Worm (Caenorhabditis elegans) whole organism, late embryonic: Measurements from ENCODE around the gene F13H10.1.

Experiments used
- C08G9.2 ChIP-seq: sonication (generic microtip); optimal IDR thresholded peaks from 2 replicates; lab custom pipeline; 2016; ENCODE audit warnings: mild to moderate bottlenecking, missing genetic modification characterization, moderate library complexity, missing compliant biosample characterization
- C38D4.7 ChIP-seq: fragments of 200-800 bp; sonication (Bioruptor generic); optimal IDR thresholded peaks from 2 replicates; lab custom pipeline; 2018; ENCODE audit warnings: mild to moderate bottlenecking, missing genetic modification characterization, moderate library complexity, missing compliant biosample characterization
- F13H6.1 ChIP-seq: sonication (generic microtip); optimal IDR thresholded peaks from 2 replicates; lab custom pipeline; 2016; ENCODE audit warnings: missing genetic modification characterization, missing compliant biosample characterization
- ama-1 ChIP-seq: fragments of 150-350 bp; optimal IDR thresholded peaks from 2 replicates; lab custom pipeline; 2014
- ceh-14 ChIP-seq: sonication (generic microtip); optimal IDR thresholded peaks from 2 replicates; lab custom pipeline; 2016; ENCODE audit warnings: missing genotype, missing genetic modification characterization, missing compliant biosample characterization
- ceh-18 ChIP-seq: sonication (generic microtip); optimal IDR thresholded peaks from 2 replicates; lab custom pipeline; 2016; ENCODE audit warnings: missing genetic modification characterization, missing compliant biosample characterization
- ceh-2 ChIP-seq: sonication (generic microtip); optimal IDR thresholded peaks from 2 replicates; lab custom pipeline; 2016; ENCODE audit warnings: missing genotype, missing genetic modification characterization, missing compliant biosample characterization
- ceh-24 ChIP-seq: sonication (generic microtip); optimal IDR thresholded peaks from 2 replicates; lab custom pipeline; 2016; ENCODE audit warnings: mild to moderate bottlenecking, missing genetic modification characterization, missing compliant biosample characterization
- ceh-45 ChIP-seq: fragments of 200-800 bp; sonication (Bioruptor generic); IDR thresholded peaks from 2 replicates; pipeline ENCODE4 v1.3.6; 2022; ENCODE audit warnings: missing genetic modification reagents, missing genetic modification characterization, missing compliant biosample characterization
- ceh-48 ChIP-seq: sonication (generic microtip); optimal IDR thresholded peaks from 2 replicates; lab custom pipeline; 2016; ENCODE audit warnings: missing genetic modification characterization, inconsistent platforms, missing compliant biosample characterization
- dmd-4 ChIP-seq: sonication (generic microtip); optimal IDR thresholded peaks from 2 replicates; lab custom pipeline; 2016; ENCODE audit warnings: borderline replicate concordance, missing genetic modification characterization, missing compliant biosample characterization
- elt-2 ChIP-seq: sonication (generic microtip); optimal IDR thresholded peaks from 2 replicates; lab custom pipeline; 2016; ENCODE audit warnings: missing genetic modification reagents, missing genetic modification characterization, missing compliant biosample characterization
- elt-4 ChIP-seq: sonication (generic microtip); optimal IDR thresholded peaks from 2 replicates; lab custom pipeline; 2016; ENCODE audit warnings: missing genetic modification characterization, missing compliant biosample characterization
- eyg-1 ChIP-seq: sonication (generic microtip); optimal IDR thresholded peaks from 2 replicates; lab custom pipeline; 2016; ENCODE audit warnings: missing genotype, missing genetic modification characterization, missing compliant biosample characterization
- fkh-10 ChIP-seq: fragments of 150-350 bp; optimal IDR thresholded peaks from 2 replicates; lab custom pipeline; 2014; ENCODE audit warnings: missing biosample characterization, missing genetic modification reagents, missing genetic modification characterization
- fkh-6 ChIP-seq: sonication (generic microtip); optimal IDR thresholded peaks from 2 replicates; lab custom pipeline; 2016; ENCODE audit warnings: missing genetic modification characterization, missing compliant biosample characterization
- gmeb-2 ChIP-seq: sonication (generic microtip); optimal IDR thresholded peaks from 2 replicates; lab custom pipeline; 2016; ENCODE audit warnings: missing genetic modification characterization, inconsistent platforms, missing compliant biosample characterization
- hlh-15 ChIP-seq: sonication (generic microtip); optimal IDR thresholded peaks from 2 replicates; lab custom pipeline; 2016; ENCODE audit warnings: missing genetic modification characterization, missing compliant biosample characterization
- hlh-6 ChIP-seq: sonication (generic microtip); optimal IDR thresholded peaks from 2 replicates; lab custom pipeline; 2016; ENCODE audit warnings: missing genotype, missing genetic modification characterization, missing compliant biosample characterization
- hlh-8 ChIP-seq: sonication (generic microtip); optimal IDR thresholded peaks from 2 replicates; lab custom pipeline; 2016; ENCODE audit warnings: missing genotype, missing genetic modification characterization, missing compliant biosample characterization
- lim-6 ChIP-seq: sonication (generic microtip); optimal IDR thresholded peaks from 2 replicates; lab custom pipeline; 2016; ENCODE audit warnings: missing genetic modification characterization, missing compliant biosample characterization
- madf-2 ChIP-seq: sonication (generic microtip); optimal IDR thresholded peaks from 2 replicates; lab custom pipeline; 2017; ENCODE audit warnings: missing genetic modification characterization, missing compliant biosample characterization
- nfya-1 ChIP-seq: sonication (generic microtip); optimal IDR thresholded peaks from 2 replicates; lab custom pipeline; 2017; ENCODE audit warnings: missing genetic modification characterization, mild to moderate bottlenecking, missing compliant biosample characterization, antibody characterized with exemption, moderate library complexity
- nhr-11 ChIP-seq: fragments of 150-350 bp; optimal IDR thresholded peaks from 2 replicates; lab custom pipeline; 2014; ENCODE audit warnings: missing biosample characterization, missing genetic modification characterization
- npax-4 ChIP-seq: sonication (generic microtip); optimal IDR thresholded peaks from 2 replicates; lab custom pipeline; 2016; ENCODE audit warnings: missing genetic modification characterization, missing compliant biosample characterization
- pax-1 ChIP-seq: fragments of 150-350 bp; optimal IDR thresholded peaks from 2 replicates; lab custom pipeline; 2014; ENCODE audit warnings: missing biosample characterization, missing genetic modification characterization
- pha-2 ChIP-seq: sonication (generic microtip); optimal IDR thresholded peaks from 2 replicates; lab custom pipeline; 2017; ENCODE audit warnings: mild to moderate bottlenecking, missing genetic modification characterization, missing compliant biosample characterization
- pqm-1 ChIP-seq: sonication (generic microtip); optimal IDR thresholded peaks from 2 replicates; lab custom pipeline; 2016; ENCODE audit warnings: missing genetic modification characterization, missing compliant biosample characterization
- pros-1 ChIP-seq: fragments of 150-350 bp; optimal IDR thresholded peaks from 2 replicates; lab custom pipeline; 2014; ENCODE audit warnings: missing biosample characterization, missing genetic modification reagents, missing genetic modification characterization
- ref-2 ChIP-seq: sonication (generic microtip); optimal IDR thresholded peaks from 2 replicates; lab custom pipeline; 2016; ENCODE audit warnings: missing genetic modification characterization, missing compliant biosample characterization
- rnt-1 ChIP-seq: sonication (generic microtip); optimal IDR thresholded peaks from 2 replicates; lab custom pipeline; 2016; ENCODE audit warnings: missing genetic modification characterization, missing compliant biosample characterization
- sox-2 ChIP-seq: fragments of 200-800 bp; sonication (Bioruptor generic); IDR thresholded peaks from 2 replicates; pipeline ENCODE4 v1.3.6; 2022; ENCODE audit warnings: missing genetic modification reagents, missing genetic modification characterization, missing compliant biosample characterization
- sox-4 ChIP-seq: sonication (generic microtip); optimal IDR thresholded peaks from 2 replicates; lab custom pipeline; 2017; ENCODE audit warnings: mild to moderate bottlenecking, missing genetic modification characterization, inconsistent platforms, missing compliant biosample characterization
- tbx-2 ChIP-seq: sonication (generic microtip); optimal IDR thresholded peaks from 2 replicates; lab custom pipeline; 2016; ENCODE audit warnings: missing genetic modification characterization, missing compliant biosample characterization
- unc-42 ChIP-seq: sonication (generic microtip); optimal IDR thresholded peaks from 2 replicates; lab custom pipeline; 2016; ENCODE audit warnings: missing genotype, missing genetic modification characterization, missing compliant biosample characterization
- unc-55 ChIP-seq: sonication (generic microtip); optimal IDR thresholded peaks from 2 replicates; lab custom pipeline; 2017; ENCODE audit warnings: missing biosample characterization, missing genetic modification reagents, missing genetic modification characterization
- zip-5 ChIP-seq: sonication (generic microtip); optimal IDR thresholded peaks from 2 replicates; lab custom pipeline; 2016; ENCODE audit warnings: missing genetic modification characterization, missing compliant biosample characterization
- ztf-16 ChIP-seq: sonication (generic microtip); optimal IDR thresholded peaks from 2 replicates; lab custom pipeline; 2017; ENCODE audit warnings: missing genetic modification characterization, missing compliant biosample characterization

Gene F13H10.1

ce11 chrIV:10970333-10970732 is 34.0 kb upstream of the F13H10.1 start:
- no peak for TF ChIP-seq ama-1
- peak; percentile 82 for TF ChIP-seq elt-2 (tag; lab: Kevin White, UChicago)

- no peak for TF ChIP-seq dmd-4 (tag; lab: Kevin White, UChicago)
- TF ChIP-seq tbx-2 = no peak
- TF ChIP-seq hlh-15 (tag; lab: Kevin White, UChicago) = no peak
- TF ChIP-seq, all 69 proteins: peak for 0
Observed at ce11 chrIV:10970767-10971166, 33.6 kb upstream of the F13H10.1 start.

- TF ChIP-seq ceh-2 (tag; lab: Kevin White, UChicago) = no peak
Observed at ce11 chrIV:10971636-10972199, 32.7 kb upstream of the F13H10.1 start.

- no peak for TF ChIP-seq ceh-45 (GFP tag; lab: Robert Waterston, UW)
- TF ChIP-seq elt-2 (tag; lab: Kevin White, UChicago) = peak; percentile 72
- TF ChIP-seq C08G9.2 (tag; lab: Kevin White, UChicago) = no peak
Observed at ce11 chrIV:10975968-10976367, 28.4 kb upstream of the F13H10.1 start.

ce11 chrIV:10978641-10979040 is 25.7 kb upstream of the F13H10.1 start:
- TF ChIP-seq ceh-45 (GFP tag; lab: Robert Waterston, UW) = no peak
- TF ChIP-seq dmd-4 (tag; lab: Kevin White, UChicago) = no peak
- no peak for TF ChIP-seq ceh-24 (tag; lab: Kevin White, UChicago)
- TF ChIP-seq eyg-1 = no peak
- no peak for TF ChIP-seq ztf-16 (tag; lab: Kevin White, UChicago)
- no peak for TF ChIP-seq elt-2 (tag; lab: Kevin White, UChicago)
- TF ChIP-seq tbx-2 = no peak
- TF ChIP-seq npax-4 = no peak
- no peak for TF ChIP-seq madf-2 (tag; lab: Kevin White, UChicago)
- TF ChIP-seq unc-42 (tag; lab: Kevin White, UChicago) = no peak
- no peak for TF ChIP-seq ceh-48 (tag; lab: Kevin White, UChicago)
- no peak for TF ChIP-seq C38D4.7 (GFP tag; lab: Kevin White, UChicago)
- no peak for TF ChIP-seq hlh-6 (tag; lab: Kevin White, UChicago)

DNA sequence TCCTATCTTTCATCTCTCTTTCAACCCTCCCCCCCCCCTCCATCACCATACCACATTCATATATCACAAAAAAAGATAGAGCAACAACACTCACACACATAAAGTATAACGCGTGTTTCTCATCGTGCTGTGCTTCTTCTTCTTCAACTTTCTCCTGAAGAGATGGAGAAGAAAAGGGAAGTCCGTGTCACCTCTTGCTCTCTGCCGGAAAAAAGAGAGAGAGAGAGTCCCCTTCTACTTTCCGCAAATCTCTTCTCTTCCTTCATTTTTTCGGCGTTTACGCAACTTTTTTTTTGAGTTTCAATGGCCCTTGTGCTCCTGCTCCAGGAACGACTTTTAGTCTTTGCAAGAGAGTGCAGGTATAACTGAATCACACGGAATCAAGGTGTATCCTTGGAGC is 24.7 kb upstream of the F13H10.1 start:
- no peak for TF ChIP-seq gmeb-2 (tag; lab: Kevin White, UChicago)
- TF ChIP-seq ceh-18 = peak; percentile 49
- TF ChIP-seq, all 69 proteins: peak for 1

ce11 chrIV:10980628-10981027 is 23.7 kb upstream of the F13H10.1 start:
- TF ChIP-seq pha-2 (tag; lab: Kevin White, UChicago) (no peak), ref-2 (tag; lab: Kevin White, UChicago) (no peak), ama-1 (no peak), lim-6 (tag; lab: Kevin White, UChicago) (no peak), unc-55 (no peak), ceh-14 (no peak), sox-4 (tag; lab: Kevin White, UChicago) (no peak)

- TF ChIP-seq F13H6.1 (tag; lab: Kevin White, UChicago) (no peak), madf-2 (tag; lab: Kevin White, UChicago) (no peak), ceh-2 (tag; lab: Kevin White, UChicago) (no peak), nhr-11 (tag; lab: Kevin White, UChicago) (no peak), zip-5 (tag; lab: Kevin White, UChicago) (no peak), nfya-1 (tag; lab: Kevin White, UChicago) (no peak), fkh-6 (no peak), hlh-8 (tag; lab: Kevin White, UChicago) (no peak), sox-2 (GFP tag; lab: Robert Waterston, UW) (no peak), pros-1 (no peak), ceh-14 (no peak), hlh-6 (tag; lab: Kevin White, UChicago) (no peak), rnt-1 (tag; lab: Kevin White, UChicago) (no peak), pqm-1 (tag; lab: Kevin White, UChicago) (no peak), ceh-48 (tag; lab: Kevin White, UChicago) (no peak), pax-1 (tag; lab: Kevin White, UChicago) (no peak), pha-2 (tag; lab: Kevin White, UChicago) (no peak), elt-4 (tag; lab: Kevin White, UChicago) (no peak), fkh-10 (GFP tag; lab: Kevin White, UChicago) (no peak)
Observed at ce11 chrIV:10981761-10982160, 22.6 kb upstream of the F13H10.1 start, which contains the start of gene Y43E12A.2. Gene Y43E12A.2, plus strand, starts transcription at chrIV:10982061.
